Worm (Caenorhabditis elegans) whole organism, early embryonic: Measurements from ENCODE around the gene Y71H2B.8.

ENCODE experiments used
- ets-7 ChIP-seq: sonication (generic microtip); optimal IDR thresholded peaks from 2 replicates; lab custom pipeline; 2016; ENCODE audit warnings: missing genotype, missing genetic modification characterization, missing compliant biosample characterization
- flt-1 ChIP-seq: fragments of 200-800 bp; sonication (Bioruptor generic); IDR thresholded peaks from 2 replicates; pipeline ENCODE4 v1.3.6; 2022; ENCODE audit warnings: missing genetic modification characterization, missing compliant biosample characterization
- hmg-4 ChIP-seq: fragments of 200-800 bp; sonication (Bioruptor generic); optimal IDR thresholded peaks from 2 replicates; lab custom pipeline; 2018; ENCODE audit warnings: mild to moderate bottlenecking, missing genetic modification characterization, missing compliant biosample characterization
- sea-1 ChIP-seq: fragments of 200-800 bp; sonication (Bioruptor generic); conservative IDR thresholded peaks from 2 replicates; pipeline ENCODE4 v1.3.6; 2022; ENCODE audit warnings: missing genetic modification characterization, missing compliant biosample characterization
- tbx-11 ChIP-seq: fragments of 200-800 bp; sonication (Bioruptor generic); IDR thresholded peaks from 2 replicates; pipeline ENCODE4 v1.3.6; 2022; ENCODE audit warnings: missing genetic modification characterization, missing compliant biosample characterization
- tbx-37 ChIP-seq: fragments of 200-800 bp; sonication (Bioruptor generic); conservative IDR thresholded peaks from 2 replicates; pipeline ENCODE4 v1.3.6; 2022; ENCODE audit warnings: missing genetic modification reagents, missing genetic modification characterization, missing compliant biosample characterization

DNA sequence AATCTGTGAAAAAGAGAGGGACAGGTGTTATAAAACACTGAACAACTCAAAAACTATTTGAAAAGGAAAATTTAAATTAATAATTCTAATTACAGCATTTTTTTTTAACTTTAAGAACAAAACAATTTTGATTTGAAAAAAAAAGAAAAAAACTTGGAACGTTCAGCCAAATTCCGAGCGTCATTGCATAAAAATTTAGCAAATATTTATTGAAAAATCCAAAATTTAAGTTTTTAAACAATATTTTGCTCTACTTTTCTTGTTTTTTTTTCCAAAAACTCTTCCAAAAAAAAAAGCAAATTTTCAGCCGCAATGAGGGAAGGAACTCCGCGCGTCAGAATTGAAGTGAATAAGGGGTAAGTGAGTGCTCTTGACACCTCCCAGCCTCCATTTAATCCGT is 29.5 kb upstream of the Y71H2B.8 start, which contains the start of gene feh-1:
- no peak for TF ChIP-seq sea-1 (GFP tag; lab: Robert Waterston, UW)
- TF ChIP-seq tbx-37 (GFP tag; lab: Robert Waterston, UW) = no peak
- TF ChIP-seq ets-7 = no peak
- no peak for TF ChIP-seq hmg-4 (GFP tag; lab: Kevin White, UChicago)
- TF ChIP-seq flt-1 (GFP tag; lab: Robert Waterston, UW) = no peak
- TF ChIP-seq tbx-11 (GFP tag; lab: Robert Waterston, UW) = no peak
